Worm (Caenorhabditis elegans) whole organism, late embryonic: Measurements from ENCODE around the gene C26F1.3.

Source experiments
- F13H6.1 ChIP-seq: sonication (generic microtip); optimal IDR thresholded peaks from 2 replicates; lab custom pipeline; 2016; ENCODE audit warnings: missing genetic modification characterization, missing compliant biosample characterization
- Y22D7AL.16 ChIP-seq: sonication (generic microtip); optimal IDR thresholded peaks from 2 replicates; lab custom pipeline; 2016; ENCODE audit warnings: missing genetic modification characterization, missing compliant biosample characterization
- ahr-1 ChIP-seq: sonication (generic microtip); optimal IDR thresholded peaks from 2 replicates; lab custom pipeline; 2016; ENCODE audit warnings: missing genetic modification characterization, missing compliant biosample characterization
- ama-1 ChIP-seq: fragments of 150-350 bp; optimal IDR thresholded peaks from 2 replicates; lab custom pipeline; 2014
- ceh-18 ChIP-seq: sonication (generic microtip); optimal IDR thresholded peaks from 2 replicates; lab custom pipeline; 2016; ENCODE audit warnings: missing genetic modification characterization, missing compliant biosample characterization
- ceh-19 ChIP-seq: fragments of 200-800 bp; sonication (Bioruptor generic); optimal IDR thresholded peaks from 2 replicates; lab custom pipeline; 2018; ENCODE audit warnings: mild to moderate bottlenecking, missing genetic modification characterization, missing compliant biosample characterization
- ceh-2 ChIP-seq: sonication (generic microtip); optimal IDR thresholded peaks from 2 replicates; lab custom pipeline; 2016; ENCODE audit warnings: missing genotype, missing genetic modification characterization, missing compliant biosample characterization
- ceh-30 ChIP-seq: fragments of 150-350 bp; optimal IDR thresholded peaks from 2 replicates; lab custom pipeline; 2014; ENCODE audit warnings: missing biosample characterization, missing genetic modification characterization
- ceh-48 ChIP-seq: sonication (generic microtip); optimal IDR thresholded peaks from 2 replicates; lab custom pipeline; 2016; ENCODE audit warnings: missing genetic modification characterization, inconsistent platforms, missing compliant biosample characterization
- elt-2 ChIP-seq: sonication (generic microtip); optimal IDR thresholded peaks from 2 replicates; lab custom pipeline; 2016; ENCODE audit warnings: missing genetic modification reagents, missing genetic modification characterization, missing compliant biosample characterization
- elt-4 ChIP-seq: sonication (generic microtip); optimal IDR thresholded peaks from 2 replicates; lab custom pipeline; 2016; ENCODE audit warnings: missing genetic modification characterization, missing compliant biosample characterization
- eyg-1 ChIP-seq: sonication (generic microtip); optimal IDR thresholded peaks from 2 replicates; lab custom pipeline; 2016; ENCODE audit warnings: missing genotype, missing genetic modification characterization, missing compliant biosample characterization
- fax-1 ChIP-seq: sonication (generic microtip); optimal IDR thresholded peaks from 2 replicates; lab custom pipeline; 2016; ENCODE audit warnings: missing genotype, missing genetic modification characterization, missing compliant biosample characterization
- fkh-6 ChIP-seq: sonication (generic microtip); optimal IDR thresholded peaks from 2 replicates; lab custom pipeline; 2016; ENCODE audit warnings: missing genetic modification characterization, missing compliant biosample characterization
- hlh-15 ChIP-seq: sonication (generic microtip); optimal IDR thresholded peaks from 2 replicates; lab custom pipeline; 2016; ENCODE audit warnings: missing genetic modification characterization, missing compliant biosample characterization
- hlh-8 ChIP-seq: sonication (generic microtip); optimal IDR thresholded peaks from 2 replicates; lab custom pipeline; 2016; ENCODE audit warnings: missing genotype, missing genetic modification characterization, missing compliant biosample characterization
- lim-6 ChIP-seq: sonication (generic microtip); optimal IDR thresholded peaks from 2 replicates; lab custom pipeline; 2016; ENCODE audit warnings: missing genetic modification characterization, missing compliant biosample characterization
- lin-11 ChIP-seq: fragments of 200-800 bp; sonication (Bioruptor generic); optimal IDR thresholded peaks from 2 replicates; lab custom pipeline; 2018; ENCODE audit warnings: mild to moderate bottlenecking, missing genetic modification characterization, missing compliant biosample characterization
- madf-2 ChIP-seq: sonication (generic microtip); optimal IDR thresholded peaks from 2 replicates; lab custom pipeline; 2017; ENCODE audit warnings: missing genetic modification characterization, missing compliant biosample characterization
- mec-3 ChIP-seq: sonication (generic microtip); optimal IDR thresholded peaks from 2 replicates; lab custom pipeline; 2016; ENCODE audit warnings: borderline replicate concordance, missing genetic modification characterization, missing compliant biosample characterization
- nfya-1 ChIP-seq: sonication (generic microtip); optimal IDR thresholded peaks from 2 replicates; lab custom pipeline; 2017; ENCODE audit warnings: missing genetic modification characterization, mild to moderate bottlenecking, missing compliant biosample characterization, antibody characterized with exemption, moderate library complexity
- nhr-11 ChIP-seq: fragments of 150-350 bp; optimal IDR thresholded peaks from 2 replicates; lab custom pipeline; 2014; ENCODE audit warnings: missing biosample characterization, missing genetic modification characterization
- npax-4 ChIP-seq: sonication (generic microtip); optimal IDR thresholded peaks from 2 replicates; lab custom pipeline; 2016; ENCODE audit warnings: missing genetic modification characterization, missing compliant biosample characterization
- pat-9 ChIP-seq: fragments of 200-800 bp; sonication (Bioruptor generic); optimal IDR thresholded peaks from 2 replicates; lab custom pipeline; 2018; ENCODE audit warnings: mild to moderate bottlenecking, missing genetic modification characterization, moderate library complexity, missing compliant biosample characterization
- pha-4 ChIP-seq: fragments of 150-350 bp; optimal IDR thresholded peaks from 2 replicates; lab custom pipeline; 2018; ENCODE audit warnings: missing biosample characterization, missing genetic modification reagents, missing genetic modification characterization
- pqm-1 ChIP-seq: sonication (generic microtip); optimal IDR thresholded peaks from 2 replicates; lab custom pipeline; 2016; ENCODE audit warnings: missing genetic modification characterization, missing compliant biosample characterization
- pros-1 ChIP-seq: fragments of 150-350 bp; optimal IDR thresholded peaks from 2 replicates; lab custom pipeline; 2014; ENCODE audit warnings: missing biosample characterization, missing genetic modification reagents, missing genetic modification characterization
- ref-2 ChIP-seq: sonication (generic microtip); optimal IDR thresholded peaks from 2 replicates; lab custom pipeline; 2016; ENCODE audit warnings: missing genetic modification characterization, missing compliant biosample characterization
- sdc-2 ChIP-seq: sonication (generic microtip); optimal IDR thresholded peaks from 2 replicates; lab custom pipeline; 2016; ENCODE audit warnings: missing genotype, missing genetic modification characterization, missing compliant biosample characterization
- sox-4 ChIP-seq: sonication (generic microtip); optimal IDR thresholded peaks from 2 replicates; lab custom pipeline; 2017; ENCODE audit warnings: mild to moderate bottlenecking, missing genetic modification characterization, inconsistent platforms, missing compliant biosample characterization
- syd-9 ChIP-seq: sonication (generic microtip); optimal IDR thresholded peaks from 2 replicates; lab custom pipeline; 2016; ENCODE audit warnings: mild to moderate bottlenecking, missing genetic modification characterization, moderate library complexity, missing compliant biosample characterization
- tbx-2 ChIP-seq: sonication (generic microtip); optimal IDR thresholded peaks from 2 replicates; lab custom pipeline; 2016; ENCODE audit warnings: missing genetic modification characterization, missing compliant biosample characterization
- unc-3 ChIP-seq, 2 experiments: fragments of 200-800 bp in 1 of 2; sonication (Bioruptor generic) in 1 of 2; sonication (generic microtip) in 1 of 2; conservative IDR thresholded peaks in 1 of 2; optimal IDR thresholded peaks in 1 of 2; 2 replicates each; pipeline versions ENCODE4 v1.3.6 to Lab custom; 2016 to 2022; ENCODE audit warnings: missing compliant biosample characterization in 2 of 2, missing genetic modification characterization in 2 of 2, missing genetic modification reagents in 1 of 2
- unc-55 ChIP-seq: sonication (generic microtip); optimal IDR thresholded peaks from 2 replicates; lab custom pipeline; 2017; ENCODE audit warnings: missing biosample characterization, missing genetic modification reagents, missing genetic modification characterization
- unc-86 ChIP-seq: sonication (generic microtip); optimal IDR thresholded peaks from 2 replicates; lab custom pipeline; 2016; ENCODE audit warnings: missing genetic modification characterization, missing compliant biosample characterization
- ztf-16 ChIP-seq: sonication (generic microtip); optimal IDR thresholded peaks from 2 replicates; lab custom pipeline; 2017; ENCODE audit warnings: missing genetic modification characterization, missing compliant biosample characterization

Gene C26F1.3

ce11 chrV:7760174-7760573 is 16.9 kb upstream of the C26F1.3 start, which contains the start of gene hint-3:
TSS of gene hint-3 (plus strand) at chrV:7760474.
- no peak for TF ChIP-seq elt-2 (tag; lab: Kevin White, UChicago)
- no peak for TF ChIP-seq ztf-16
- no peak for TF ChIP-seq lim-6 (tag; lab: Kevin White, UChicago)
- TF ChIP-seq ceh-48 (tag; lab: Kevin White, UChicago) = no peak
- no peak for TF ChIP-seq nhr-11 (tag; lab: Kevin White, UChicago)
- TF ChIP-seq syd-9 = no peak
- TF ChIP-seq npax-4 (tag; lab: Kevin White, UChicago) = no peak
- TF ChIP-seq ref-2 (tag; lab: Kevin White, UChicago) = no peak
- TF ChIP-seq ahr-1 (tag; lab: Kevin White, UChicago) = no peak
- no peak for TF ChIP-seq lin-11 (tag; lab: Kevin White, UChicago)
- TF ChIP-seq hlh-15 (tag; lab: Kevin White, UChicago) = no peak
- no peak for TF ChIP-seq ceh-19 (GFP tag; lab: Kevin White, UChicago)
- no peak for TF ChIP-seq fkh-6 (tag; lab: Kevin White, UChicago)
- no peak for TF ChIP-seq madf-2
- TF ChIP-seq elt-4 (tag; lab: Kevin White, UChicago) = no peak
- TF ChIP-seq pros-1 (tag; lab: Kevin White, UChicago) = no peak
- TF ChIP-seq ceh-2 = no peak

- TF ChIP-seq F13H6.1 (tag; lab: Kevin White, UChicago) (no peak), nfya-1 (tag; lab: Kevin White, UChicago) (peak; percentile 78)
These were observed 15.2 kb upstream of the C26F1.3 start for ce11 chrV:7761906-7762305.

- no peak for TF ChIP-seq hlh-8
These were observed 6.1 kb upstream of the C26F1.3 start, which contains the start of gene frpr-3 for ce11 chrV:7770961-7771360. TSS of gene frpr-3 (plus strand) at chrV:7771261.

ce11 chrV:7773647-7774046 is 3.5 kb upstream of the C26F1.3 start:
- no peak for TF ChIP-seq pha-4
- no peak for TF ChIP-seq ama-1 (lab: Kevin White, UChicago)
- TF ChIP-seq Y22D7AL.16 (tag; lab: Kevin White, UChicago) = no peak
- TF ChIP-seq syd-9 = no peak
- TF ChIP-seq F13H6.1 (tag; lab: Kevin White, UChicago) = no peak
- no peak for TF ChIP-seq eyg-1 (tag; lab: Kevin White, UChicago)
- no peak for TF ChIP-seq tbx-2 (tag; lab: Kevin White, UChicago)
- TF ChIP-seq nhr-11 (tag; lab: Kevin White, UChicago) = no peak
- TF ChIP-seq unc-86 = no peak
- no peak for TF ChIP-seq sdc-2
- no peak for TF ChIP-seq fax-1 (tag; lab: Kevin White, UChicago)
- no peak for TF ChIP-seq unc-3 (GFP tag; conservative IDR thresholded peaks at IDR 0.05; lab: Robert Waterston, UW)
- TF ChIP-seq unc-3 (tag; optimal IDR thresholded peaks at IDR 0.05; lab: Kevin White, UChicago) = no peak
- no peak for TF ChIP-seq pqm-1 (tag; lab: Kevin White, UChicago)
- TF ChIP-seq unc-55 (GFP tag; lab: Kevin White, UChicago) = no peak
- no peak for TF ChIP-seq ceh-18
- no peak for TF ChIP-seq pat-9 (tag; lab: Kevin White, UChicago)
- TF ChIP-seq sox-4 (tag; lab: Kevin White, UChicago) = no peak
- no peak for TF ChIP-seq lin-11 (tag; lab: Kevin White, UChicago)
- TF ChIP-seq, all 69 proteins: peak for 0

ce11 chrV:7774143-7774595 is 2.9 kb upstream of the C26F1.3 start, which contains the start of gene grl-10:
TSS of gene grl-10 (plus strand) at chrV:7774545.
- TF ChIP-seq npax-4 (tag; lab: Kevin White, UChicago) (no peak), mec-3 (peak; percentile 15), ref-2 (tag; lab: Kevin White, UChicago) (peak; percentile 8), ceh-30 (no peak)
